Worm (Caenorhabditis elegans) whole organism, midembryonic: ENCODE measurements around the gene H04D03.6.

Experiments
- T22C8.4 ChIP-seq: fragments of 200-800 bp; sonication (Bioruptor generic); IDR thresholded peaks from 2 replicates; pipeline ENCODE4 v1.3.6; 2022; ENCODE audit warnings: missing genetic modification characterization, missing compliant biosample characterization
- cog-1 ChIP-seq: sonication (generic microtip); optimal IDR thresholded peaks from 2 replicates; lab custom pipeline; 2016; ENCODE audit warnings: missing genetic modification characterization, missing compliant biosample characterization
- flt-1 ChIP-seq: fragments of 200-800 bp; sonication (Bioruptor generic); IDR thresholded peaks from 2 replicates; pipeline ENCODE4 v1.3.6; 2022; ENCODE audit warnings: missing genetic modification characterization, missing compliant biosample characterization
- klf-2 ChIP-seq: fragments of 200-800 bp; sonication (Bioruptor generic); conservative IDR thresholded peaks from 2 replicates; pipeline ENCODE4 v1.3.6; 2022; ENCODE audit warnings: missing genetic modification reagents, missing genetic modification characterization, missing compliant biosample characterization
- med-1 ChIP-seq: sonication (generic microtip); optimal IDR thresholded peaks from 2 replicates; lab custom pipeline; 2017; ENCODE audit warnings: missing genetic modification characterization, mild to moderate bottlenecking, missing compliant biosample characterization, antibody characterized with exemption, missing genetic modification reagents; ENCODE audit not compliant: insufficient read depth
- ref-1 ChIP-seq: fragments of 200-800 bp; sonication (Bioruptor generic); conservative IDR thresholded peaks from 2 replicates; pipeline ENCODE4 v1.3.6; 2022; ENCODE audit warnings: missing genetic modification reagents, missing genetic modification characterization, missing compliant biosample characterization
- tab-1 ChIP-seq: fragments of 200-800 bp; sonication (Bioruptor generic); IDR thresholded peaks from 2 replicates; pipeline ENCODE4 v1.3.6; 2022; ENCODE audit warnings: missing genetic modification characterization, missing compliant biosample characterization
- ztf-23 ChIP-seq: fragments of 200-800 bp; sonication (Bioruptor generic); IDR thresholded peaks from 2 replicates; pipeline ENCODE4 v1.3.6; 2022; ENCODE audit warnings: missing genetic modification reagents, missing genetic modification characterization, missing compliant biosample characterization
- ztf-29 ChIP-seq: fragments of 200-800 bp; sonication (Bioruptor generic); IDR thresholded peaks from 2 replicates; pipeline ENCODE4 v1.3.6; 2022; ENCODE audit warnings: missing genetic modification reagents, missing genetic modification characterization, missing compliant biosample characterization

H04D03.6 gene

ce11 chrIII:10391628-10392027, 47.1 kb downstream of the H04D03.6 start, which contains the start of gene M03C11.9:
Gene M03C11.9 (minus strand): TSS chrIII:10391728.
- no peak for TF ChIP-seq tab-1
- TF ChIP-seq klf-2 = no peak
- no peak for TF ChIP-seq ztf-29 (GFP tag; lab: Robert Waterston, UW)
- TF ChIP-seq med-1 (GFP tag; lab: Kevin White, UChicago) = no peak
- TF ChIP-seq cog-1 (tag; lab: Kevin White, UChicago) = no peak
- TF ChIP-seq ref-1 = no peak
- no peak for TF ChIP-seq ztf-23
- no peak for TF ChIP-seq flt-1 (GFP tag; lab: Robert Waterston, UW)
- no peak for TF ChIP-seq T22C8.4 (GFP tag; lab: Robert Waterston, UW)

DNA sequence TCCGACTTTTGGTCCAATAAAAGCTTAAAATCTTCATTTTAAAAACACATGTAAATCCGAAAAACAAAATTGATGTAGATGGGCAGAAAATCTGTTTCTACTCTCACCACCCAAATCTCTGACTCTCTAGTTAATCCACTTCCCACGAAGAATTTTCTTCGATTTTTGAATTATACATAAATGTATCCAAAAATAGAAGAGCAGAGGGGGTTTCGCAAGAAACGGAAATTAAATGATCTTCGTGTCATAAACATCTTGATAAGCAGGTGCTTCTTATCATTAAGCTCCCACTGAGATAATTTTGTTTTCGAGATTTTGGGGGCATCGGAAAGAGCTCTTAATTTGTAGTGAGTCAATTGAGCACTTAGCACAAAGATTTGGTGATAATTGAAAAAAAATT, 49.1 kb downstream of the H04D03.6 start:
- TF ChIP-seq ref-1 (no peak), flt-1 (GFP tag; lab: Robert Waterston, UW) (no peak), tab-1 (no peak), klf-2 (no peak), ztf-29 (GFP tag; lab: Robert Waterston, UW) (no peak), ztf-23 (no peak), T22C8.4 (GFP tag; lab: Robert Waterston, UW) (no peak)
